Fruit fly (Drosophila melanogaster): ENCODE measurements around the gene bocks.

Gene bocks

dm6 chr3R:9630633-9631095 lies 39.9 kb upstream of the bocks start, which contains the start of gene Calr (continued):
- TF ChIP-seq D19A (tag; optimal IDR thresholded peaks at IDR 0.05) (peak; percentile 30), CG6765 (GFP tag; optimal IDR thresholded peaks at IDR 0.05) (peak; percentile 5), tup (GFP tag; optimal IDR thresholded peaks at IDR 0.05) (no peak), Hr3 (GFP tag; optimal IDR thresholded peaks at IDR 0.05) (peak; percentile 27), CG33213 (GFP tag; optimal IDR thresholded peaks at IDR 0.05) (peak; percentile 50), CG12299 (tag; optimal IDR thresholded peaks at IDR 0.05) (no peak), nau (GFP tag; optimal IDR thresholded peaks at IDR 0.05) (peak; percentile 33), ap (GFP tag; IDR thresholded peaks at IDR 0.05) (no peak), CG2120 (GFP tag; optimal IDR thresholded peaks at IDR 0.05) (peak; percentile 1), crc (GFP tag; optimal IDR thresholded peaks at IDR 0.05) (no peak), caup (GFP tag; optimal IDR thresholded peaks at IDR 0.05; ENCODE audit: severe bottlenecking) (peak; percentile 66), CHES-1-like (GFP tag; optimal IDR thresholded peaks at IDR 0.05) (peak; percentile 50), Stat92E (GFP tag; optimal IDR thresholded peaks at IDR 0.05) (peak in 1 of 3 experiments; percentile 61), pfk (GFP tag; optimal IDR thresholded peaks at IDR 0.05) (peak; percentile 64), sug (tag; optimal IDR thresholded peaks at IDR 0.05) (peak; percentile 35), CG13894 (tag; optimal IDR thresholded peaks at IDR 0.05) (peak; percentile 55), CG4424 (GFP tag; optimal IDR thresholded peaks at IDR 0.05) (peak; percentile 4), gfzf (GFP tag; optimal IDR thresholded peaks at IDR 0.05) (peak; percentile 48), pnt (GFP tag; optimal IDR thresholded peaks at IDR 0.05) (no peak), Deaf1 (tag; optimal IDR thresholded peaks at IDR 0.05) (peak; percentile 83), CG2889 (GFP tag; IDR thresholded peaks at IDR 0.05) (no peak), CTCF (GFP tag; optimal IDR thresholded peaks at IDR 0.05) (peak; percentile 41), ssp (GFP tag; IDR thresholded peaks at IDR 0.05) (no peak), shn (GFP tag; optimal IDR thresholded peaks at IDR 0.05) (peak; percentile 43), Hmr (GFP tag; optimal IDR thresholded peaks at IDR 0.05) (peak; percentile 72), Mes4 (GFP tag; optimal IDR thresholded peaks at IDR 0.05) (peak; percentile 1), CG7963 (GFP tag; IDR thresholded peaks at IDR 0.05; ENCODE audit: partially characterized antibody) (no peak), stwl (tag; optimal IDR thresholded peaks at IDR 0.05) (peak; percentile 97), CG10267 (tag; optimal IDR thresholded peaks at IDR 0.05) (peak; percentile 91), Max (GFP tag; optimal IDR thresholded peaks at IDR 0.05) (peak; percentile 34), CG7271 (tag; optimal IDR thresholded peaks at IDR 0.05) (peak; percentile 46), NC2β (GFP tag; optimal IDR thresholded peaks at IDR 0.05) (peak; percentile 52), CG10209 (GFP tag; optimal IDR thresholded peaks at IDR 0.05) (peak; percentile 11), wek (GFP tag; optimal IDR thresholded peaks at IDR 0.05) (peak; percentile 63), CG7745 (tag; optimal IDR thresholded peaks at IDR 0.05) (peak; percentile 92), MESR4 (GFP tag; optimal IDR thresholded peaks at IDR 0.05) (peak; percentile 87), bsh (GFP tag; optimal IDR thresholded peaks at IDR 0.05) (peak in 1 of 2 experiments; percentile 9), zf30C (GFP tag; optimal IDR thresholded peaks at IDR 0.05) (peak; percentile 1), CG2875 (GFP tag; optimal IDR thresholded peaks at IDR 0.05) (peak; percentile 52), CG14710 (tag; optimal IDR thresholded peaks at IDR 0.05) (peak; percentile 72), Lhr (GFP tag; optimal IDR thresholded peaks at IDR 0.05) (peak; percentile 93), PHDP (tag; optimal IDR thresholded peaks at IDR 0.05) (peak; percentile 30), NK7.1 (GFP tag; optimal IDR thresholded peaks at IDR 0.05) (peak; percentile 37), seq (GFP tag; IDR thresholded peaks at IDR 0.05) (no peak), ab (GFP tag; optimal IDR thresholded peaks at IDR 0.05) (peak; percentile 53), CG8924 (tag; optimal IDR thresholded peaks at IDR 0.05) (peak; percentile 78), grn (GFP tag; optimal IDR thresholded peaks at IDR 0.05) (peak; percentile 26), BEAF-32 (GFP tag; optimal IDR thresholded peaks at IDR 0.05) (peak; percentile 78), CG10543 (GFP tag; optimal IDR thresholded peaks at IDR 0.05) (peak; percentile 34), CG3163 (GFP tag; optimal IDR thresholded peaks at IDR 0.05) (peak; percentile 27)

Measured in whole organism, embryonic.